Worm (Caenorhabditis elegans): ENCODE measurements around the gene C28C12.11.

ce11 chrIV:8489915-8490314, 16.1 kb downstream of the C28C12.11 start, which contains the start of gene srlf-2:
- TF ChIP-seq klf-2 (GFP tag; conservative IDR thresholded peaks at IDR 0.05) (no peak), flt-1 (GFP tag; IDR thresholded peaks at IDR 0.05) (no peak), tab-1 (GFP tag; IDR thresholded peaks at IDR 0.05) (no peak), med-1 (GFP tag; optimal IDR thresholded peaks at IDR 0.05; ENCODE audit: insufficient read depth) (no peak), T22C8.4 (GFP tag; IDR thresholded peaks at IDR 0.05) (no peak), ztf-29 (GFP tag; IDR thresholded peaks at IDR 0.05) (no peak), ztf-23 (GFP tag; IDR thresholded peaks at IDR 0.05) (no peak), ref-1 (GFP tag; conservative IDR thresholded peaks at IDR 0.05) (no peak)

All from whole organism, midembryonic.